Worm (Caenorhabditis elegans) whole organism, L2 larva: ENCODE results near the gene pud-1.2.

Experiments used
- lin-13 ChIP-seq: fragments of 150-350 bp; optimal IDR thresholded peaks from 2 replicates; lab custom pipeline; 2014; ENCODE audit warnings: missing biosample characterization, missing genetic modification reagents, missing genetic modification characterization
- lin-39 ChIP-seq: fragments of 150-350 bp; optimal IDR thresholded peaks from 2 replicates; lab custom pipeline; 2014; ENCODE audit warnings: missing biosample characterization, missing genetic modification reagents, missing genetic modification characterization
- mdl-1 ChIP-seq, 2 experiments: fragments of 150-350 bp in 1 of 2; sonication (generic microtip) in 1 of 2; optimal IDR thresholded peaks; 2 replicates each; lab custom pipeline; 2017; ENCODE audit warnings: missing biosample characterization in 2 of 2, missing genetic modification characterization in 2 of 2
- nhr-11 ChIP-seq: fragments of 150-350 bp; optimal IDR thresholded peaks from 2 replicates; lab custom pipeline; 2014; ENCODE audit warnings: missing biosample characterization, missing genetic modification characterization
- nhr-237 ChIP-seq: fragments of 150-350 bp; optimal IDR thresholded peaks from 2 replicates; lab custom pipeline; 2014; ENCODE audit warnings: missing biosample characterization, missing genetic modification characterization
- nhr-77 ChIP-seq: fragments of 150-350 bp; optimal IDR thresholded peaks from 2 replicates; lab custom pipeline; 2014; ENCODE audit warnings: missing biosample characterization, missing genetic modification characterization
- sem-4 ChIP-seq: fragments of 150-350 bp; optimal IDR thresholded peaks from 2 replicates; lab custom pipeline; 2014; ENCODE audit warnings: missing biosample characterization, missing genetic modification reagents, missing genetic modification characterization
- skn-1 ChIP-seq: sonication (generic microtip); optimal IDR thresholded peaks from 2 replicates; lab custom pipeline; 2017; ENCODE audit warnings: missing biosample characterization, missing genetic modification characterization
- unc-55 ChIP-seq: fragments of 150-350 bp; sonication (generic microtip); optimal IDR thresholded peaks from 3 replicates; lab custom pipeline; 2014; ENCODE audit warnings: missing biosample characterization, missing genetic modification reagents, missing genetic modification characterization

- no peak for TF ChIP-seq lin-13 (GFP tag; lab: Kevin White, UChicago)
- no peak for TF ChIP-seq nhr-237 (tag; lab: Kevin White, UChicago)
- TF ChIP-seq skn-1 (tag; lab: Kevin White, UChicago): no peak
- TF ChIP-seq nhr-11 (tag; lab: Kevin White, UChicago): no peak
- TF ChIP-seq sem-4 (tag; lab: Kevin White, UChicago): no peak
- no peak for TF ChIP-seq mdl-1 (tag; optimal IDR thresholded peaks at IDR 0.05; lab: Kevin White, UChicago)
- no peak for TF ChIP-seq unc-55 (GFP tag; lab: Kevin White, UChicago)
- TF ChIP-seq nhr-77 (tag; lab: Kevin White, UChicago): no peak
- TF ChIP-seq lin-39: no peak
Observed at ce11 chrV:2327124-2327523, 4.8 kb upstream of the pud-1.2 start.
